Worm (Caenorhabditis elegans) whole organism, mixed stage, embryonic: ENCODE measurements around the gene B0310.2.

Experiments
- M03D4.4 ChIP-seq: sonication (generic microtip); optimal IDR thresholded peaks from 2 replicates; lab custom pipeline; 2017; ENCODE audit warnings: mild to moderate bottlenecking, missing genetic modification characterization, missing compliant biosample characterization
- blmp-1 ChIP-seq: fragments of 150-350 bp; optimal IDR thresholded peaks from 2 replicates; lab custom pipeline; 2014; ENCODE audit warnings: missing biosample characterization, missing genetic modification characterization
- ceh-39 ChIP-seq: fragments of 150-350 bp; optimal IDR thresholded peaks from 2 replicates; lab custom pipeline; 2014; ENCODE audit warnings: missing biosample characterization, missing genetic modification characterization
- ceh-43 ChIP-seq: fragments of 200-800 bp; sonication (Bioruptor generic); optimal IDR thresholded peaks from 2 replicates; lab custom pipeline; 2018; ENCODE audit warnings: mild to moderate bottlenecking, missing genetic modification characterization, moderate library complexity, missing compliant biosample characterization
- ces-1 ChIP-seq: fragments of 150-350 bp; optimal IDR thresholded peaks from 2 replicates; lab custom pipeline; 2014; ENCODE audit warnings: missing biosample characterization, missing genetic modification reagents, missing genetic modification characterization
- cnd-1 ChIP-seq: fragments of 200-800 bp; sonication (Bioruptor generic); optimal IDR thresholded peaks from 2 replicates; lab custom pipeline; 2018; ENCODE audit warnings: mild to moderate bottlenecking, missing genetic modification characterization, missing compliant biosample characterization
- drap-1 ChIP-seq: fragments of 200-800 bp; sonication (Bioruptor generic); optimal IDR thresholded peaks from 3 replicates; lab custom pipeline; 2018; ENCODE audit warnings: mild to moderate bottlenecking, missing genetic modification characterization, missing compliant biosample characterization
- elt-1 ChIP-seq: sonication (generic microtip); optimal IDR thresholded peaks from 2 replicates; lab custom pipeline; 2017; ENCODE audit warnings: missing genetic modification characterization, mild to moderate bottlenecking, missing compliant biosample characterization, antibody characterized with exemption, moderate library complexity, borderline replicate concordance; ENCODE audit not compliant: insufficient read depth
- elt-3 ChIP-seq: fragments of 150-350 bp; optimal IDR thresholded peaks from 2 replicates; lab custom pipeline; 2014; ENCODE audit warnings: missing biosample characterization, missing genetic modification characterization
- flh-1 ChIP-seq: fragments of 200-800 bp; sonication (Bioruptor generic); optimal IDR thresholded peaks from 2 replicates; lab custom pipeline; 2018; ENCODE audit warnings: mild to moderate bottlenecking, missing genetic modification characterization, moderate library complexity, missing compliant biosample characterization
- hlh-1 ChIP-seq: fragments of 150-350 bp; optimal IDR thresholded peaks from 2 replicates; lab custom pipeline; 2014; ENCODE audit warnings: missing biosample characterization, missing genetic modification reagents, missing genetic modification characterization
- lin-13 ChIP-seq: fragments of 150-350 bp; optimal IDR thresholded peaks from 2 replicates; lab custom pipeline; 2014; ENCODE audit warnings: missing biosample characterization, missing genetic modification characterization
- lin-32 ChIP-seq: fragments of 200-800 bp; sonication (Bioruptor generic); optimal IDR thresholded peaks from 2 replicates; lab custom pipeline; 2018; ENCODE audit warnings: mild to moderate bottlenecking, missing genetic modification characterization, missing compliant biosample characterization
- lsy-2 ChIP-seq: fragments of 150-350 bp; optimal IDR thresholded peaks from 2 replicates; lab custom pipeline; 2014; ENCODE audit warnings: missing biosample characterization, missing genetic modification characterization
- mab-5 ChIP-seq: fragments of 150-350 bp; optimal IDR thresholded peaks from 2 replicates; lab custom pipeline; 2014; ENCODE audit warnings: missing biosample characterization, missing genetic modification characterization
- mls-2 ChIP-seq: sonication (generic microtip); optimal IDR thresholded peaks from 2 replicates; lab custom pipeline; 2016; ENCODE audit warnings: mild to moderate bottlenecking, missing genetic modification characterization, moderate library complexity, missing compliant biosample characterization
- nhr-12 ChIP-seq: fragments of 150-350 bp; optimal IDR thresholded peaks from 2 replicates; lab custom pipeline; 2014; ENCODE audit warnings: missing biosample characterization, missing genetic modification characterization
- nhr-2 ChIP-seq: fragments of 150-350 bp; optimal IDR thresholded peaks from 2 replicates; lab custom pipeline; 2014; ENCODE audit warnings: missing biosample characterization, missing genetic modification characterization
- nhr-28 ChIP-seq: fragments of 150-350 bp; optimal IDR thresholded peaks from 2 replicates; lab custom pipeline; 2014; ENCODE audit warnings: missing biosample characterization, missing genetic modification characterization
- nhr-76 ChIP-seq: sonication (generic microtip); optimal IDR thresholded peaks from 2 replicates; lab custom pipeline; 2017; ENCODE audit warnings: missing biosample characterization, missing genetic modification characterization
- pha-4 ChIP-seq: fragments of 150-350 bp; optimal IDR thresholded peaks from 2 replicates; lab custom pipeline; 2018; ENCODE audit warnings: missing biosample characterization, missing genetic modification reagents, missing genetic modification characterization
- sem-2 ChIP-seq: fragments of 200-800 bp; sonication (Bioruptor generic); optimal IDR thresholded peaks from 2 replicates; lab custom pipeline; 2018; ENCODE audit warnings: mild to moderate bottlenecking, missing genetic modification characterization, missing compliant biosample characterization
- snpc-4 ChIP-seq: fragments of 150-350 bp; optimal IDR thresholded peaks from 2 replicates; lab custom pipeline; 2014; ENCODE audit warnings: missing biosample characterization, missing genetic modification characterization
- sptf-1 ChIP-seq: sonication (generic microtip); optimal IDR thresholded peaks from 2 replicates; lab custom pipeline; 2017; ENCODE audit warnings: mild to moderate bottlenecking, missing genetic modification characterization, moderate library complexity, missing compliant biosample characterization
- tbx-8 ChIP-seq: fragments of 200-800 bp; sonication (Bioruptor generic); optimal IDR thresholded peaks from 2 replicates; lab custom pipeline; 2018; ENCODE audit warnings: mild to moderate bottlenecking, missing genetic modification characterization, moderate library complexity, missing compliant biosample characterization
- unc-120 ChIP-seq: sonication (generic microtip); optimal IDR thresholded peaks from 2 replicates; lab custom pipeline; 2017; ENCODE audit warnings: missing genetic modification characterization, missing compliant biosample characterization; ENCODE audit not compliant: poor library complexity, severe bottlenecking
- unc-62 ChIP-seq: fragments of 150-350 bp; optimal IDR thresholded peaks from 2 replicates; lab custom pipeline; 2014; ENCODE audit warnings: missing biosample characterization, missing genetic modification reagents, missing genetic modification characterization
- zip-8 ChIP-seq: fragments of 150-350 bp; optimal IDR thresholded peaks from 2 replicates; lab custom pipeline; 2014; ENCODE audit warnings: missing biosample characterization, missing genetic modification characterization
- ztf-11 ChIP-seq: fragments of 150-350 bp; optimal IDR thresholded peaks from 2 replicates; lab custom pipeline; 2014; ENCODE audit warnings: missing biosample characterization, missing genetic modification characterization

The B0310.2 gene

DNA sequence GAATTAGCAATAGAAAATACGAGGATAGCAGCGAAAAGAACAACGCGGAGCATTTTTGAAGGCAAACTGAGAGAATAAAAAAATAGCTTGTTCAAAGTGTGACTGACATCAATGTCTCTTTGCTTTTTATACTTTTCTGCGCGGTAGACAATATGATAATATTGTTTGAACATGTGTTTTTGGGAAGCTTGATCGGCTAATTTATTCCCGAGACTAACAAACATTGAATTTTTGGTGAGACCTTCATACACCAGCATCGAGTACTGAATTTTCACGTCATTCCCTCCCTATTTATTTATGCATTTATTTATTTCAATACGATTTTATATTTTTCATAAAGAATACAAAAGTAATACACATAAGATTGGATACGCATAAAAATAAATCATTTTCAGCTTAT, 24.2 kb upstream of the B0310.2 start, which contains the start of gene B0310.6:
TSS of gene B0310.6 (minus strand) at position 101 of the 400 bp plus-strand sequence.
- no peak for TF ChIP-seq unc-120 (tag; lab: Kevin White, UChicago)
- TF ChIP-seq pha-4 (tag; lab: Kevin White, UChicago): no peak

DNA sequence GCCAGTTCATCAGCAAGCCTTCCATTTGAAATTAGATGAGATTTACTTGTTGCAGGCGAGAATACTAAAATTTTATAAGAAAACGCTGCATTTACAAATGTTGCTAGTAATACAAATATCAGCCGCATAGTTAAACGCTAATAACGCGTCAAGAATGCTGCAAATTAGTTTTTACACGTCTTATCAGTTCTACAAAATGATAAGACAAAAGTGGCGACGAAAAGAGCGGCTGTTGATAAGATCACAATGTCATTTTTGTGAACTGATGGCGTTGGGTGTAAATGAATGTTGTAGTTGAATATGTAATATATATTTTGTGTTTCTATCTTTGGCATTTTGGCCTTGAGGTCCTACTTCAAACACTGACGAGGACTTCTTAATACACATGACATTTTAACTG, 23.3 kb upstream of the B0310.2 start, which contains the start of gene ugt-46:
TSS of gene ugt-46 (minus strand) at position 279 of the 400 bp plus-strand sequence.
- no peak for TF ChIP-seq mab-5 (tag; lab: Kevin White, UChicago)

DNA sequence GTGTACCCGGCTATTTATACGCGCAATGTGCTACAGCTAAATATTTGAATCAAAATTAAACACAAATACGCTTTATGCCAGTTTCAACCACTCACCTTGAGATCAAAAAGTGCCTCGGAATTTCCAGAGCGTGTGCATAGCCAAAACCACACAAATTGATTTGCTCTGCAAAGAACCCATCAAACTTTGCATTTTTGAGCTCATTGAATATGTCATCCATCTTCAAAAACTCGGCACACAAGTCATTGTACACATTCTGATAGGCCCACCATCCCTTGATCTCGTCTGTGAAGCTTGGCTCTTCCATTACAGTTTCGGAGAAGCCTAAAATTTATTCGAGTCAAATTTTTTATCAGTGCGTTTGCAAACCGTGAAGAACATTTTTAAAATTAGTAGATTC, 22.6 kb upstream of the B0310.2 start:
- TF ChIP-seq pha-4 (tag; lab: Kevin White, UChicago) (no peak), M03D4.4 (tag; lab: Kevin White, UChicago) (no peak), ceh-39 (tag; lab: Kevin White, UChicago) (no peak), elt-1 (tag; lab: Kevin White, UChicago) (no peak), unc-120 (tag; lab: Kevin White, UChicago) (no peak), zip-8 (tag; lab: Kevin White, UChicago) (no peak), cnd-1 (tag; lab: Kevin White, UChicago) (no peak), drap-1 (GFP tag; lab: Kevin White, UChicago) (no peak), mls-2 (tag; lab: Kevin White, UChicago) (no peak), lin-13 (tag; lab: Kevin White, UChicago) (no peak), nhr-12 (no peak), lsy-2 (tag; lab: Kevin White, UChicago) (no peak), unc-62 (no peak), sem-2 (GFP tag; lab: Kevin White, UChicago) (no peak), snpc-4 (no peak), mab-5 (tag; lab: Kevin White, UChicago) (no peak), hlh-1 (tag; lab: Kevin White, UChicago) (no peak), sptf-1 (no peak), tbx-8 (GFP tag; lab: Kevin White, UChicago) (no peak)

DNA sequence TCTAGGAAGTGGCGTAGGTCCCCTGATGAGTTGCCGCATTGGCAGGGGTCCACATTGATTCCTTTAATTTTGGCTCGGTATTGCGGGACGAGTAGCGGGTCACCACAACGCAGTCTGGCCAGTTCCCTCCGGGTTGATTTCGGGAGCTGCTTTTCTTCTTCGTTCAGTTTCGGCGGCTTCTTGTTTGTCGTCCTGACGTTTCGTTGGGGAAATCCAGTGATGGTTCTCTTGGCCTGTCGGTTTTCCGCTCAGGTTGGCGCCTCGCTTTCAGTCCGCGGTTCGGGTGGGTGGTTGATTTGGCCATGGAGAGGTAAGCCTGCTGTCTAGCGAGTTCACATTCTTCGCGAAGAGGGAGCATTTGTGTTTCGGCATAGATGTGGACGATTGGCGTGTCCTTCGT, 22.0 kb upstream of the B0310.2 start:
- TF ChIP-seq nhr-28 (tag; lab: Kevin White, UChicago): no peak

DNA sequence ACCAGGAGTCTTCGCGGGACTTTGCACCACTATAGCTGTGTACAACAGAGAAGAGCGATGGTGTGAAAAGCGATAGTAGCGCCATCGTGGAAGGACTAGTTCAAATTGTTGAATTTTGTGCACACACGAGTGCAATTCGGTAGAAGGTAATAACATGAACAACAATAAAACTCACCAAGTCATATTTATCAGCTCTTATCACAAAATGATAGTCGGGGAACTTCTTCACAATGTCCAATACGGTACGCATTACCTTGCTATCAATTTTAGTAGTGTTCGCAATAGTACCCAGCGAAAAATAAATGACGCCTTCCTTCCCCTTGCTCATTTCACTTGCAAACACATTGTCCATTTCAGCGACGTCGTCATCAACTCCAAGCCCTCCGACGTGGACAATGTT, 20.9 kb upstream of the B0310.2 start:
- TF ChIP-seq M03D4.4 (tag; lab: Kevin White, UChicago): no peak
- TF ChIP-seq flh-1 (GFP tag; lab: Kevin White, UChicago): no peak
- no peak for TF ChIP-seq sptf-1
- no peak for TF ChIP-seq blmp-1 (tag; lab: Kevin White, UChicago)
- TF ChIP-seq sem-2 (GFP tag; lab: Kevin White, UChicago): no peak
- no peak for TF ChIP-seq hlh-1 (tag; lab: Kevin White, UChicago)
- TF ChIP-seq ceh-43 (GFP tag; lab: Kevin White, UChicago): no peak
- no peak for TF ChIP-seq nhr-76 (tag; lab: Kevin White, UChicago)

DNA sequence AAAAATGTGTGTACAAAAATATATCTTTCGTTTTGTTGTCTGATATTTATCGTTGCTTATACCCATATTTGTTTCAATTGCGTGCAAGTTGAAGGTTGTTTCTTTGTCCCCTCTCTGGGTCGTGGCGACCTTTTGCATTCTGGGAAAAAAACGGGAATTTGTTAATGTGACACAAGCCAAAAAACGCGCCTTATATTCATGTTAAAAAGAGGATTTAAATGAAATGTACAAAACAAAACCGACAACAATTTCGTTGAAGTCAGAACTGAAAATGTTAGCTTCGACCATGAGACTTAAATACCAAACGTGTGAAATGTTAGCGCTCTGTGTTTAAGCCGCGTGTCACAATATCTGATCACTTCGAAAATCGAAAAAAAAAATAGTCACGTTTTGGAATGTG, 17.8 kb upstream of the B0310.2 start:
- TF ChIP-seq elt-3 (tag; lab: Kevin White, UChicago): no peak
- no peak for TF ChIP-seq lin-32 (GFP tag; lab: Kevin White, UChicago)
- no peak for TF ChIP-seq blmp-1 (tag; lab: Kevin White, UChicago)
- TF ChIP-seq nhr-76 (tag; lab: Kevin White, UChicago): no peak
- TF ChIP-seq ztf-11 (tag; lab: Kevin White, UChicago): no peak
- TF ChIP-seq drap-1 (GFP tag; lab: Kevin White, UChicago): no peak
- TF ChIP-seq ces-1 (GFP tag; lab: Kevin White, UChicago): no peak
- no peak for TF ChIP-seq nhr-28 (tag; lab: Kevin White, UChicago)
- no peak for TF ChIP-seq M03D4.4 (tag; lab: Kevin White, UChicago)
- TF ChIP-seq elt-1 (tag; lab: Kevin White, UChicago): no peak
- TF ChIP-seq nhr-2 (tag; lab: Kevin White, UChicago): no peak
- no peak for TF ChIP-seq mls-2 (tag; lab: Kevin White, UChicago)
- TF ChIP-seq sptf-1: no peak
- TF ChIP-seq, all 35 proteins: peak for 0
